Worm (Caenorhabditis elegans) whole organism, young adult: ENCODE measurements around the gene nac-1.

Experiments used
- B0035.1 ChIP-seq: sonication (generic microtip); optimal IDR thresholded peaks from 2 replicates; lab custom pipeline; 2016; ENCODE audit warnings: missing genetic modification characterization, mild to moderate bottlenecking, missing compliant biosample characterization, missing genotype, missing genetic modification reagents
- F10E7.11 ChIP-seq: sonication (generic microtip); optimal IDR thresholded peaks from 2 replicates; lab custom pipeline; 2017; ENCODE audit warnings: mild to moderate bottlenecking, missing genetic modification characterization, moderate library complexity, missing compliant biosample characterization
- F49E8.2 ChIP-seq: sonication (generic microtip); optimal IDR thresholded peaks from 3 replicates; lab custom pipeline; 2017; ENCODE audit warnings: missing genetic modification characterization, mild to moderate bottlenecking, missing compliant biosample characterization, antibody characterized with exemption, moderate library complexity; ENCODE audit not compliant: insufficient read depth
- F55B11.4 ChIP-seq: sonication (generic microtip); optimal IDR thresholded peaks from 2 replicates; lab custom pipeline; 2016; ENCODE audit warnings: missing compliant biosample characterization, missing genetic modification characterization, borderline replicate concordance; ENCODE audit not compliant: insufficient read depth
- F57A8.1 ChIP-seq: fragments of 200-800 bp; sonication (Bioruptor generic); optimal IDR thresholded peaks from 2 replicates; lab custom pipeline; 2018; ENCODE audit warnings: mild to moderate bottlenecking, missing genetic modification characterization, moderate library complexity, missing compliant biosample characterization
- Y53F4B.3 ChIP-seq: fragments of 200-800 bp; sonication (Bioruptor generic); IDR thresholded peaks from 2 replicates; pipeline ENCODE4 v1.3.6; 2022; ENCODE audit warnings: missing genetic modification reagents, missing genetic modification characterization, missing compliant biosample characterization
- Y56A3A.18 ChIP-seq: fragments of 200-800 bp; sonication (Bioruptor generic); IDR thresholded peaks from 2 replicates; pipeline ENCODE4 v1.3.6; 2022; ENCODE audit warnings: missing genetic modification reagents, missing genetic modification characterization, missing compliant biosample characterization
- Y95B8A.8 ChIP-seq: fragments of 200-800 bp; sonication (Bioruptor generic); IDR thresholded peaks from 2 replicates; pipeline ENCODE4 v1.3.6; 2022; ENCODE audit warnings: missing genetic modification reagents, missing genetic modification characterization, missing compliant biosample characterization
- ZK185.1 ChIP-seq: sonication (generic microtip); optimal IDR thresholded peaks from 2 replicates; lab custom pipeline; 2016; ENCODE audit warnings: mild to moderate bottlenecking, missing genetic modification characterization, missing compliant biosample characterization; ENCODE audit not compliant: poor library complexity, severe bottlenecking
- akir-1 ChIP-seq: fragments of 200-800 bp; sonication (Bioruptor generic); optimal IDR thresholded peaks from 2 replicates; lab custom pipeline; 2018; ENCODE audit warnings: mild to moderate bottlenecking, missing genetic modification characterization, moderate library complexity, missing compliant biosample characterization
- aptf-2 ChIP-seq: fragments of 200-800 bp; sonication (Bioruptor generic); conservative IDR thresholded peaks from 2 replicates; pipeline ENCODE4 v1.3.6; 2022; ENCODE audit warnings: missing genetic modification reagents, missing genetic modification characterization, missing compliant biosample characterization
- aptf-3 ChIP-seq: fragments of 200-800 bp; sonication (Bioruptor generic); IDR thresholded peaks from 2 replicates; pipeline ENCODE4 v1.3.6; 2022; ENCODE audit warnings: missing genetic modification characterization, missing compliant biosample characterization
- cebp-1 ChIP-seq, 2 experiments: fragments of 200-800 bp in 1 of 2; sonication (Bioruptor generic) in 1 of 2; sonication (generic microtip) in 1 of 2; IDR thresholded peaks in 1 of 2; optimal IDR thresholded peaks in 1 of 2; 2 replicates each; pipeline versions ENCODE4 v1.3.6 to Lab custom; 2017 to 2022; ENCODE audit warnings: missing compliant biosample characterization in 2 of 2, missing genetic modification characterization in 2 of 2, mild to moderate bottlenecking in 1 of 2, missing genetic modification reagents in 1 of 2, moderate library complexity in 1 of 2
- cebp-2 ChIP-seq: fragments of 200-800 bp; sonication (Bioruptor generic); IDR thresholded peaks from 2 replicates; pipeline ENCODE4 v1.3.6; 2022; ENCODE audit warnings: missing genetic modification characterization, missing compliant biosample characterization
- ceh-100 ChIP-seq: fragments of 200-800 bp; sonication (Bioruptor generic); IDR thresholded peaks from 2 replicates; pipeline ENCODE4 v1.3.6; 2022; ENCODE audit warnings: missing genetic modification reagents, missing genetic modification characterization, missing compliant biosample characterization
- ceh-40 ChIP-seq: fragments of 200-800 bp; sonication (Bioruptor generic); IDR thresholded peaks from 2 replicates; pipeline ENCODE4 v1.3.6; 2022; ENCODE audit warnings: missing genetic modification characterization, missing compliant biosample characterization
- ceh-58 ChIP-seq: fragments of 200-800 bp; sonication (Bioruptor generic); IDR thresholded peaks from 2 replicates; pipeline ENCODE4 v1.3.6; 2022; ENCODE audit warnings: missing genetic modification characterization, missing compliant biosample characterization
- chd-7 ChIP-seq: sonication (generic microtip); optimal IDR thresholded peaks from 2 replicates; lab custom pipeline; 2016; ENCODE audit warnings: mild to moderate bottlenecking, missing genetic modification characterization, moderate library complexity, missing compliant biosample characterization
- die-1 ChIP-seq: sonication (generic microtip); optimal IDR thresholded peaks from 2 replicates; lab custom pipeline; 2016; ENCODE audit warnings: missing genotype, mild to moderate bottlenecking, missing genetic modification characterization, missing compliant biosample characterization
- dox-1 ChIP-seq: fragments of 200-800 bp; sonication (Bioruptor generic); IDR thresholded peaks from 2 replicates; pipeline ENCODE4 v1.3.6; 2022; ENCODE audit warnings: missing genetic modification reagents, missing genetic modification characterization, missing compliant biosample characterization
- dpl-1 ChIP-seq: fragments of 150-350 bp; optimal IDR thresholded peaks from 2 replicates; lab custom pipeline; 2014; ENCODE audit warnings: missing biosample characterization, missing genetic modification reagents, missing genetic modification characterization
- hlh-12 ChIP-seq: sonication (generic microtip); optimal IDR thresholded peaks from 2 replicates; lab custom pipeline; 2016; ENCODE audit warnings: missing genetic modification characterization, missing compliant biosample characterization
- let-526 ChIP-seq: fragments of 200-800 bp; sonication (Bioruptor generic); IDR thresholded peaks from 2 replicates; pipeline ENCODE4 v1.3.6; 2022; ENCODE audit warnings: missing genetic modification reagents, missing genetic modification characterization, missing compliant biosample characterization
- let-607 ChIP-seq, 2 experiments: fragments of 200-800 bp in 1 of 2; sonication (Bioruptor generic) in 1 of 2; sonication (generic microtip) in 1 of 2; optimal IDR thresholded peaks; 2 replicates each; lab custom pipeline; 2016 to 2018; ENCODE audit warnings: mild to moderate bottlenecking in 2 of 2, missing compliant biosample characterization in 2 of 2, missing genetic modification characterization in 2 of 2, moderate library complexity in 2 of 2, missing genotype in 1 of 2
- lin-35 ChIP-seq, 3 experiments: fragments of 150-350 bp in 2 of 3; sonication (generic microtip) in 1 of 3; optimal IDR thresholded peaks; 2 replicates each; lab custom pipeline; 2014 to 2018; ENCODE audit warnings: missing biosample characterization in 3 of 3, missing genetic modification characterization in 3 of 3, missing genetic modification reagents in 3 of 3
- lin-40 ChIP-seq: sonication (generic microtip); optimal IDR thresholded peaks from 2 replicates; lab custom pipeline; 2016; ENCODE audit warnings: missing genetic modification characterization, mild to moderate bottlenecking, missing compliant biosample characterization, missing genotype, missing genetic modification reagents
- lin-54 ChIP-seq: fragments of 200-800 bp; sonication (Bioruptor generic); optimal IDR thresholded peaks from 2 replicates; lab custom pipeline; 2018; ENCODE audit warnings: mild to moderate bottlenecking, missing genetic modification characterization, missing compliant biosample characterization
- madf-3 ChIP-seq: fragments of 200-800 bp; sonication (Bioruptor generic); IDR thresholded peaks from 2 replicates; pipeline ENCODE4 v1.3.6; 2022; ENCODE audit warnings: missing genetic modification reagents, missing genetic modification characterization, missing compliant biosample characterization
- mcd-1 ChIP-seq: fragments of 200-800 bp; sonication (Bioruptor generic); IDR thresholded peaks from 2 replicates; pipeline ENCODE4 v1.3.6; 2022; ENCODE audit warnings: missing genetic modification reagents, missing genetic modification characterization, missing compliant biosample characterization
- mes-4 ChIP-seq: sonication (generic microtip); optimal IDR thresholded peaks from 2 replicates; lab custom pipeline; 2016; ENCODE audit warnings: missing genotype, missing genetic modification characterization, missing compliant biosample characterization
- nfyb-1 ChIP-seq: fragments of 200-800 bp; sonication (Bioruptor generic); IDR thresholded peaks from 2 replicates; pipeline ENCODE4 v1.3.6; 2022; ENCODE audit warnings: missing genetic modification reagents, missing genetic modification characterization, missing compliant biosample characterization
- unc-130 ChIP-seq: sonication (generic microtip); optimal IDR thresholded peaks from 2 replicates; lab custom pipeline; 2016; ENCODE audit warnings: missing genetic modification reagents, missing genetic modification characterization, missing compliant biosample characterization
- xnd-1 ChIP-seq: sonication (generic microtip); optimal IDR thresholded peaks from 2 replicates; lab custom pipeline; 2016; ENCODE audit warnings: missing genotype, missing genetic modification reagents, missing genetic modification characterization, missing compliant biosample characterization
- ztf-3 ChIP-seq: fragments of 200-800 bp; sonication (Bioruptor generic); optimal IDR thresholded peaks from 2 replicates; lab custom pipeline; 2018; ENCODE audit warnings: mild to moderate bottlenecking, missing genetic modification characterization, missing compliant biosample characterization

The nac-1 gene

ce11 chrX:14903424-14903823 is 8.5 kb downstream of the nac-1 start:
- TF ChIP-seq chd-7 (tag; lab: Kevin White, UChicago) (no peak), Y53F4B.3 (GFP tag; lab: Robert Waterston, UW) (no peak), ceh-58 (no peak), dpl-1 (GFP tag; lab: Kevin White, UChicago) (no peak), F49E8.2 (tag; lab: Kevin White, UChicago) (no peak), cebp-2 (no peak), ceh-40 (no peak), lin-35 (GFP tag; optimal IDR thresholded peaks at IDR 0.05; lab: Kevin White, UChicago) (no peak)

ce11 chrX:14905161-14905560 is 10.2 kb downstream of the nac-1 start, which contains the start of gene hex-5:
TSS of gene hex-5 (minus strand) at chrX:14905261.
- TF ChIP-seq Y53F4B.3 (GFP tag; lab: Robert Waterston, UW), result no peak
- TF ChIP-seq lin-54 (GFP tag; lab: Kevin White, UChicago), result no peak
- TF ChIP-seq, all 124 proteins: peak for 0

ce11 chrX:14907257-14907801 is 12.4 kb downstream of the nac-1 start:
- no peak for TF ChIP-seq mcd-1 (GFP tag; lab: Robert Waterston, UW)
- no peak for TF ChIP-seq mes-4 (tag; lab: Kevin White, UChicago)
- TF ChIP-seq B0035.1 (tag; lab: Kevin White, UChicago), result no peak
- TF ChIP-seq cebp-1 (GFP tag; IDR thresholded peaks at IDR 0.05; lab: Robert Waterston, UW), result no peak
- TF ChIP-seq cebp-1 (tag; optimal IDR thresholded peaks at IDR 0.05; lab: Kevin White, UChicago), result no peak
- TF ChIP-seq dox-1 (GFP tag; lab: Robert Waterston, UW), result no peak
- TF ChIP-seq xnd-1 (tag; lab: Kevin White, UChicago), result no peak
- TF ChIP-seq F10E7.11 (tag; lab: Kevin White, UChicago), result no peak
- no peak for TF ChIP-seq nfyb-1 (GFP tag; lab: Robert Waterston, UW)
- TF ChIP-seq aptf-2 (GFP tag; lab: Robert Waterston, UW), result no peak
- no peak for TF ChIP-seq Y95B8A.8 (GFP tag; lab: Robert Waterston, UW)
- TF ChIP-seq, all 124 proteins: peak for 0

- TF ChIP-seq unc-130 (GFP tag; lab: Kevin White, UChicago) (no peak), ceh-100 (GFP tag; lab: Robert Waterston, UW) (no peak), ZK185.1 (tag; lab: Kevin White, UChicago) (no peak), F49E8.2 (tag; lab: Kevin White, UChicago) (no peak), Y56A3A.18 (GFP tag; lab: Robert Waterston, UW) (no peak), chd-7 (tag; lab: Kevin White, UChicago) (no peak), let-526 (GFP tag; lab: Robert Waterston, UW) (no peak), hlh-12 (tag; lab: Kevin White, UChicago) (no peak), akir-1 (no peak), aptf-3 (GFP tag; lab: Robert Waterston, UW) (no peak), let-607 (tag; optimal IDR thresholded peaks at IDR 0.05; lab: Kevin White, UChicago) (no peak), lin-40 (tag; lab: Kevin White, UChicago) (no peak), ztf-3 (GFP tag; lab: Kevin White, UChicago) (no peak), F57A8.1 (GFP tag; lab: Kevin White, UChicago) (no peak), F55B11.4 (tag; lab: Kevin White, UChicago) (no peak), mes-4 (tag; lab: Kevin White, UChicago) (no peak), madf-3 (GFP tag; lab: Robert Waterston, UW) (no peak), die-1 (no peak)
Measured at ce11 chrX:14910689-14911088, 15.7 kb downstream of the nac-1 start.
